Fruit fly (Drosophila melanogaster) S2 (cell line): ENCODE data around the gene Sec5.

Source experiments
- CG8478 ChIP-seq: fragments of >200 bp; optimal IDR thresholded peaks from 2 replicates; lab custom pipeline; 2018
- CTCF ChIP-seq, 2 experiments: fragments of >200 bp; optimal IDR thresholded peaks; 2 replicates each; lab custom pipeline; 2018

The Sec5 gene

dm6 chr2L:3507209-3508164 lies 50.4 kb downstream of the Sec5 start, which contains the start of gene tim:
TSS of gene tim (minus strand) at chr2L:3508119.
- TF ChIP-seq CTCF (optimal IDR thresholded peaks at IDR 0.05; lab: Kevin White, UChicago), result no peak
- TF ChIP-seq CG8478 (lab: Kevin White, UChicago), result no peak
